Fruit fly (Drosophila melanogaster): ENCODE data around the gene Cyp4ac3.

- no peak for TF ChIP-seq pad (GFP tag; optimal IDR thresholded peaks at IDR 0.05)
- TF ChIP-seq bab1 (GFP tag; optimal IDR thresholded peaks at IDR 0.05) = no peak
- no peak for TF ChIP-seq CG12768 (GFP tag; optimal IDR thresholded peaks at IDR 0.05)
- no peak for TF ChIP-seq ovo (GFP tag; optimal IDR thresholded peaks at IDR 0.05)
- TF ChIP-seq cic (GFP tag; optimal IDR thresholded peaks at IDR 0.05) = no peak
- TF ChIP-seq CG14711 (tag; optimal IDR thresholded peaks at IDR 0.05) = no peak
- TF ChIP-seq CG7045 (GFP tag; optimal IDR thresholded peaks at IDR 0.05) = no peak
- no peak for TF ChIP-seq toe (GFP tag; optimal IDR thresholded peaks at IDR 0.05)
- no peak for TF ChIP-seq cnc (optimal IDR thresholded peaks at IDR 0.05)
- no peak for TF ChIP-seq Clk (GFP tag; optimal IDR thresholded peaks at IDR 0.05)
- TF ChIP-seq tj (GFP tag; optimal IDR thresholded peaks at IDR 0.05) = no peak
Observed at dm6 chr2L:5259076-5259843, 9.0 kb upstream of the Cyp4ac3 start.

Measured in whole organism, adult.